Fruit fly (Drosophila melanogaster) whole organism, embryonic: ENCODE results near the gene CG42866.
A peak's percentile ranks its signal among the peaks of the same experiment; 100 is the strongest.

ENCODE experiments used
- Abd-B ChIP-seq: fragments of 200-800 bp; sonication (Bioruptor generic); optimal IDR thresholded peaks from 2 replicates; lab custom pipeline; 2018; ENCODE audit warnings: missing biosample characterization, mild to moderate bottlenecking, missing genetic modification characterization, moderate library complexity
- Aef1 ChIP-seq: fragments of 200-800 bp; sonication (Bioruptor generic); IDR thresholded peaks from 3 replicates; pipeline ENCODE4 v1.3.6; 2022; ENCODE audit warnings: missing biosample characterization, missing genetic modification characterization
- Asciz ChIP-seq: fragments of 200-800 bp; sonication (Bioruptor generic); optimal IDR thresholded peaks from 2 replicates; lab custom pipeline; 2017; ENCODE audit warnings: missing biosample characterization, mild to moderate bottlenecking, missing genetic modification characterization, missing genetic modification reagents
- Awh ChIP-seq: fragments of 200-800 bp; sonication (Bioruptor generic); IDR thresholded peaks from 2 replicates; pipeline ENCODE4, ENCODE4 v1.3.6; 2022; ENCODE audit warnings: missing biosample characterization, missing genetic modification characterization
- CG10267 ChIP-seq: fragments of 200-800 bp; sonication (Bioruptor generic); optimal IDR thresholded peaks from 2 replicates; lab custom pipeline; 2018; ENCODE audit warnings: missing biosample characterization, mild to moderate bottlenecking, missing genetic modification characterization, moderate library complexity
- CG10431 ChIP-seq: fragments of 200-800 bp; sonication (Bioruptor generic); optimal IDR thresholded peaks from 3 replicates; lab custom pipeline; 2018; ENCODE audit warnings: missing biosample characterization, mild to moderate bottlenecking, missing genetic modification characterization
- CG10565 ChIP-seq: fragments of 200-800 bp; sonication (Bioruptor generic); optimal IDR thresholded peaks from 3 replicates; lab custom pipeline; 2016; ENCODE audit warnings: missing biosample characterization, mild to moderate bottlenecking, missing genetic modification characterization
- CG12769 ChIP-seq: fragments of 200-800 bp; sonication (Bioruptor generic); optimal IDR thresholded peaks from 2 replicates; lab custom pipeline; 2019; ENCODE audit warnings: missing biosample characterization, mild to moderate bottlenecking, missing genetic modification characterization, moderate library complexity
- CG14014 ChIP-seq: fragments of 200-800 bp; sonication (Bioruptor generic); IDR thresholded peaks from 2 replicates; pipeline ENCODE4 v1.3.6; 2022; ENCODE audit warnings: missing biosample characterization, missing genetic modification characterization
- CG15073 ChIP-seq: fragments of 200-800 bp; sonication (Bioruptor generic); optimal IDR thresholded peaks from 2 replicates; lab custom pipeline; 2016; ENCODE audit warnings: missing biosample characterization, missing genetic modification characterization
- CG15601 ChIP-seq: fragments of 200-800 bp; sonication (Bioruptor generic); optimal IDR thresholded peaks from 3 replicates; lab custom pipeline; 2019; ENCODE audit warnings: missing biosample characterization, mild to moderate bottlenecking, missing genetic modification characterization, moderate library complexity
- CG1603 ChIP-seq: fragments of 200-800 bp; sonication (Bioruptor generic); optimal IDR thresholded peaks from 2 replicates; lab custom pipeline; 2019; ENCODE audit warnings: missing biosample characterization, mild to moderate bottlenecking, missing genetic modification characterization, moderate library complexity
- CG16779 ChIP-seq: fragments of 200-800 bp; sonication (Bioruptor generic); IDR thresholded peaks from 2 replicates; pipeline ENCODE4 v1.3.6; 2022; ENCODE audit warnings: missing biosample characterization, missing genetic modification characterization
- CG16813 ChIP-seq: fragments of 200-800 bp; sonication (Bioruptor generic); IDR thresholded peaks from 3 replicates; pipeline ENCODE4 v1.3.6; 2022; ENCODE audit warnings: missing biosample characterization, missing genetic modification characterization; ENCODE audit not compliant: partially characterized antibody
- CG17385 ChIP-seq: fragments of 200-800 bp; sonication (Bioruptor generic); optimal IDR thresholded peaks from 3 replicates; lab custom pipeline; 2018; ENCODE audit warnings: missing biosample characterization, mild to moderate bottlenecking, missing genetic modification characterization
- CG2678 ChIP-seq: fragments of 200-800 bp; sonication (Bioruptor generic); optimal IDR thresholded peaks from 3 replicates; lab custom pipeline; 2019; ENCODE audit warnings: missing biosample characterization, mild to moderate bottlenecking, missing genetic modification characterization, moderate library complexity
- CG2875 ChIP-seq: fragments of 200-800 bp; sonication (Bioruptor generic); optimal IDR thresholded peaks from 2 replicates; lab custom pipeline; 2017; ENCODE audit warnings: missing biosample characterization, mild to moderate bottlenecking, missing genetic modification characterization, missing genetic modification reagents
- CG5180 ChIP-seq: fragments of 200-800 bp; sonication (Bioruptor generic); optimal IDR thresholded peaks from 3 replicates; lab custom pipeline; 2017; ENCODE audit warnings: missing biosample characterization, missing genetic modification characterization, mild to moderate bottlenecking, moderate library complexity, missing genetic modification reagents
- CG8290 ChIP-seq, 3 experiments: fragments of 200-800 bp; sonication (Bioruptor generic); optimal IDR thresholded peaks; 2 replicates each; lab custom pipeline; 2016 to 2019; ENCODE audit warnings: missing biosample characterization in 3 of 3, missing genetic modification characterization in 3 of 3, mild to moderate bottlenecking in 2 of 3, moderate library complexity in 1 of 3
- CG8359 ChIP-seq: fragments of 200-800 bp; sonication (Bioruptor generic); optimal IDR thresholded peaks from 2 replicates; lab custom pipeline; 2017; ENCODE audit warnings: missing biosample characterization, mild to moderate bottlenecking, missing genetic modification characterization, borderline replicate concordance
- CG8924 ChIP-seq: fragments of 200-800 bp; optimal IDR thresholded peaks from 3 replicates; lab custom pipeline; 2019; ENCODE audit warnings: missing biosample characterization, mild to moderate bottlenecking, missing genetic modification characterization, moderate library complexity
- Dref ChIP-seq: fragments of 200-800 bp; sonication (Bioruptor generic); IDR thresholded peaks from 2 replicates; pipeline ENCODE4 v1.3.6; 2022; ENCODE audit warnings: missing biosample characterization, missing genetic modification characterization
- Hr51 ChIP-seq, 2 experiments: fragments of 200-800 bp; sonication (Bioruptor generic); optimal IDR thresholded peaks; 2 replicates in 1 of 2; 3 replicates in 1 of 2; lab custom pipeline; 2016 to 2018; ENCODE audit warnings: missing biosample characterization in 2 of 2, missing genetic modification characterization in 2 of 2, mild to moderate bottlenecking in 1 of 2, moderate library complexity in 1 of 2
- Hr78 ChIP-seq, 2 experiments: fragments of 200-800 bp in 1 of 2; fragments of >200 bp in 1 of 2; sonication (Bioruptor generic) in 1 of 2; optimal IDR thresholded peaks; 2 replicates each; lab custom pipeline; 2017 to 2019; ENCODE audit warnings: missing biosample characterization in 2 of 2, missing genetic modification characterization in 2 of 2, mild to moderate bottlenecking in 1 of 2, moderate library complexity in 1 of 2
- Med ChIP-seq: fragments of 200-800 bp; sonication (Bioruptor generic); peaks from one replicate; lab custom pipeline; 2016; ENCODE audit warnings: missing biosample characterization, missing genetic modification characterization, mild to moderate bottlenecking, inconsistent platforms, moderate library complexity
- Nf-YB ChIP-seq: fragments of 200-800 bp; sonication (Bioruptor generic); optimal IDR thresholded peaks from 3 replicates; lab custom pipeline; 2019; ENCODE audit warnings: missing biosample characterization, mild to moderate bottlenecking, missing genetic modification characterization, moderate library complexity
- PHDP ChIP-seq: fragments of 200-800 bp; sonication (Bioruptor generic); optimal IDR thresholded peaks from 3 replicates; lab custom pipeline; 2018; ENCODE audit warnings: missing biosample characterization, mild to moderate bottlenecking, missing genetic modification characterization, moderate library complexity
- Sin3A ChIP-seq: fragments of >200 bp; optimal IDR thresholded peaks from 2 replicates; lab custom pipeline; 2018
- Sox102F ChIP-seq: fragments of 200-800 bp; sonication (Bioruptor generic); optimal IDR thresholded peaks from 2 replicates; lab custom pipeline; 2018; ENCODE audit warnings: missing biosample characterization, mild to moderate bottlenecking, missing genetic modification characterization, moderate library complexity
- br ChIP-seq: fragments of >200 bp; optimal IDR thresholded peaks from 2 replicates; lab custom pipeline; 2017
- cg ChIP-seq: fragments of 200-800 bp; sonication (Bioruptor generic); optimal IDR thresholded peaks from 3 replicates; lab custom pipeline; 2019; ENCODE audit warnings: missing biosample characterization, mild to moderate bottlenecking, missing genetic modification characterization, moderate library complexity
- chm ChIP-seq: fragments of 200-800 bp; sonication (Bioruptor generic); IDR thresholded peaks from 2 replicates; pipeline ENCODE4 v1.3.6; 2022; ENCODE audit warnings: missing biosample characterization, missing genetic modification characterization
- crol ChIP-seq: fragments of 200-800 bp; sonication (Bioruptor generic); IDR thresholded peaks from 2 replicates; pipeline ENCODE4 v1.3.6; 2022; ENCODE audit warnings: missing biosample characterization, missing genetic modification characterization
- dati ChIP-seq: fragments of 200-800 bp; sonication (Bioruptor generic); IDR thresholded peaks from 2 replicates; pipeline ENCODE4 v1.3.6; 2022; ENCODE audit warnings: missing biosample characterization, missing genetic modification characterization
- dm ChIP-seq: fragments of 200-800 bp; sonication (Bioruptor generic); optimal IDR thresholded peaks from 3 replicates; lab custom pipeline; 2016; ENCODE audit warnings: missing biosample characterization, missing genetic modification characterization
- dmrt99B ChIP-seq: fragments of 200-800 bp; sonication (Bioruptor generic); optimal IDR thresholded peaks from 2 replicates; lab custom pipeline; 2018; ENCODE audit warnings: missing biosample characterization, mild to moderate bottlenecking, missing genetic modification characterization, moderate library complexity
- ems ChIP-seq: fragments of 200-800 bp; sonication (Bioruptor generic); optimal IDR thresholded peaks from 3 replicates; lab custom pipeline; 2016; ENCODE audit warnings: missing biosample characterization, missing genetic modification characterization
- esg ChIP-seq: fragments of 200-800 bp; sonication (Bioruptor generic); conservative IDR thresholded peaks from 2 replicates; pipeline ENCODE4 v1.3.6; 2022; ENCODE audit warnings: missing biosample characterization, missing genetic modification characterization
- her ChIP-seq: fragments of 200-800 bp; sonication (Bioruptor generic); optimal IDR thresholded peaks from 2 replicates; lab custom pipeline; 2016; ENCODE audit warnings: missing biosample characterization, missing genetic modification characterization
- lab ChIP-seq: fragments of 200-800 bp; sonication (Bioruptor generic); optimal IDR thresholded peaks from 3 replicates; lab custom pipeline; 2017; ENCODE audit warnings: missing biosample characterization, missing genetic modification characterization, mild to moderate bottlenecking, moderate library complexity, missing genetic modification reagents
- lilli ChIP-seq: fragments of 200-800 bp; sonication (Bioruptor generic); optimal IDR thresholded peaks from 3 replicates; lab custom pipeline; 2016; ENCODE audit warnings: missing biosample characterization, missing genetic modification characterization
- oc ChIP-seq: fragments of 200-800 bp; sonication (Bioruptor generic); optimal IDR thresholded peaks from 2 replicates; lab custom pipeline; 2018; ENCODE audit warnings: missing biosample characterization, mild to moderate bottlenecking, missing genetic modification characterization, moderate library complexity
- p53 ChIP-seq: fragments of 200-800 bp; sonication (Bioruptor generic); optimal IDR thresholded peaks from 2 replicates; lab custom pipeline; 2016; ENCODE audit warnings: missing biosample characterization, missing genetic modification characterization
- pb ChIP-seq: fragments of 200-800 bp; sonication (Bioruptor generic); optimal IDR thresholded peaks from 3 replicates; lab custom pipeline; 2016; ENCODE audit warnings: missing biosample characterization, missing genetic modification characterization
- pros ChIP-seq: fragments of 200-800 bp; sonication (Bioruptor generic); optimal IDR thresholded peaks from 3 replicates; lab custom pipeline; 2019; ENCODE audit warnings: missing biosample characterization, mild to moderate bottlenecking, missing genetic modification characterization, moderate library complexity
- sens ChIP-seq: fragments of 200-800 bp; sonication (Bioruptor generic); peaks from one replicate; lab custom pipeline; 2016; ENCODE audit warnings: missing biosample characterization, missing genetic modification characterization
- usp ChIP-seq: fragments of >200 bp; optimal IDR thresholded peaks from 2 replicates; lab custom pipeline; 2017; ENCODE audit warnings: missing biosample characterization, missing genetic modification characterization
- yki ChIP-seq: fragments of >200 bp; optimal IDR thresholded peaks from 3 replicates; lab custom pipeline; 2018
- zfh1 ChIP-seq: fragments of 200-800 bp; sonication (Bioruptor generic); IDR thresholded peaks from 3 replicates; pipeline ENCODE4 v1.3.6; 2022; ENCODE audit warnings: missing biosample characterization, missing genetic modification characterization

The CG42866 gene

dm6 chr2L:19961585-19961984 lies at the start of gene CG42866:
Gene CG42866, minus strand, starts transcription at chr2L:19961685.
- TF ChIP-seq CG8924 (tag; lab: Kevin White, UChicago) (no peak), her (GFP tag; lab: Kevin White, UChicago) (no peak), Med (peak; percentile 42), sens (GFP tag; lab: Kevin White, UChicago) (peak; percentile 13)
- TF ChIP-seq, all 482 proteins: peak for 2

- peak; percentile 19 for TF ChIP-seq CG15601 (tag; lab: Kevin White, UChicago)
- TF ChIP-seq oc, result peak; percentile 82
- no peak for TF ChIP-seq Sox102F
- TF ChIP-seq Nf-YB (GFP tag; lab: Kevin White, UChicago), result no peak
- no peak for TF ChIP-seq dm (GFP tag; lab: Kevin White, UChicago)
- no peak for TF ChIP-seq Hr78 (GFP tag; optimal IDR thresholded peaks at IDR 0.05; lab: Kevin White, UChicago)
- TF ChIP-seq zfh1 (GFP tag; lab: Robert Waterston, UW), result no peak
- TF ChIP-seq crol, result peak; percentile 77; the same call in 1 of the 2 replicates
- no peak for TF ChIP-seq esg
- peak; percentile 29 for TF ChIP-seq CG12769 (tag; lab: Kevin White, UChicago)
- no peak for TF ChIP-seq CG10267 (tag; lab: Kevin White, UChicago)
- peak; percentile 69 for TF ChIP-seq Abd-B (GFP tag; lab: Kevin White, UChicago)
- TF ChIP-seq CG16813 (GFP tag; lab: Robert Waterston, UW), result no peak
- TF ChIP-seq CG2678 (tag; lab: Kevin White, UChicago), result peak; percentile 36
- peak; percentile 47 for TF ChIP-seq lab (GFP tag; lab: Kevin White, UChicago)
- TF ChIP-seq CG5180 (GFP tag; lab: Kevin White, UChicago), result peak; percentile 45
- TF ChIP-seq CG8359 (GFP tag; lab: Kevin White, UChicago), result peak; percentile 3
- TF ChIP-seq dati (GFP tag; lab: Robert Waterston, UW), result no peak
- peak; percentile 13 for TF ChIP-seq pros (GFP tag; lab: Kevin White, UChicago)
- no peak for TF ChIP-seq Hr51 (GFP tag; optimal IDR thresholded peaks at IDR 0.05; lab: Kevin White, UChicago)
- TF ChIP-seq lilli (GFP tag; lab: Kevin White, UChicago), result no peak
- TF ChIP-seq pb, result no peak
- TF ChIP-seq usp (GFP tag; lab: Kevin White, UChicago), result no peak
- peak; percentile 1 for TF ChIP-seq Asciz (GFP tag; lab: Kevin White, UChicago)
- no peak for TF ChIP-seq chm (GFP tag; lab: Robert Waterston, UW)
- peak; percentile 17 for TF ChIP-seq dmrt99B
- TF ChIP-seq PHDP (tag; lab: Kevin White, UChicago), result peak; percentile 15
- no peak for TF ChIP-seq CG17385 (GFP tag; lab: Kevin White, UChicago)
- TF ChIP-seq, all 482 proteins: peak for 13
Measured at dm6 chr2L:20005064-20005463, 43.6 kb upstream of the CG42866 start.

- TF ChIP-seq CG2875 (GFP tag; lab: Kevin White, UChicago) (no peak), ems (GFP tag; lab: Kevin White, UChicago) (no peak), Awh (GFP tag; lab: Robert Waterston, UW) (0 out of 2 replicates have a peak, but pooled peaks have one; percentile 17), Aef1 (no peak), Sin3A (lab: Kevin White, UChicago) (no peak), CG10431 (peak; percentile 1), CG14014 (peak; percentile 28; the same call in 1 of the 2 replicates), yki (no peak), p53 (GFP tag; lab: Kevin White, UChicago) (no peak), Dref (GFP tag; lab: Robert Waterston, UW) (no peak), CG15073 (no peak), CG8290 (GFP tag; optimal IDR thresholded peaks at IDR 0.05; lab: Kevin White, UChicago) (no peak), CG8290 (tag; optimal IDR thresholded peaks at IDR 0.05; lab: Kevin White, UChicago) (peak in 1 of 2 experiments; percentile 23), CG16779 (GFP tag; lab: Robert Waterston, UW) (no peak), CG10565 (GFP tag; lab: Kevin White, UChicago) (no peak), CG1603 (no peak), cg (GFP tag; lab: Kevin White, UChicago) (no peak), br (no peak)
Measured at dm6 chr2L:20004341-20004740, 42.9 kb upstream of the CG42866 start.
